Worm (Caenorhabditis elegans): ENCODE data around the gene F53A2.11.

DNA sequence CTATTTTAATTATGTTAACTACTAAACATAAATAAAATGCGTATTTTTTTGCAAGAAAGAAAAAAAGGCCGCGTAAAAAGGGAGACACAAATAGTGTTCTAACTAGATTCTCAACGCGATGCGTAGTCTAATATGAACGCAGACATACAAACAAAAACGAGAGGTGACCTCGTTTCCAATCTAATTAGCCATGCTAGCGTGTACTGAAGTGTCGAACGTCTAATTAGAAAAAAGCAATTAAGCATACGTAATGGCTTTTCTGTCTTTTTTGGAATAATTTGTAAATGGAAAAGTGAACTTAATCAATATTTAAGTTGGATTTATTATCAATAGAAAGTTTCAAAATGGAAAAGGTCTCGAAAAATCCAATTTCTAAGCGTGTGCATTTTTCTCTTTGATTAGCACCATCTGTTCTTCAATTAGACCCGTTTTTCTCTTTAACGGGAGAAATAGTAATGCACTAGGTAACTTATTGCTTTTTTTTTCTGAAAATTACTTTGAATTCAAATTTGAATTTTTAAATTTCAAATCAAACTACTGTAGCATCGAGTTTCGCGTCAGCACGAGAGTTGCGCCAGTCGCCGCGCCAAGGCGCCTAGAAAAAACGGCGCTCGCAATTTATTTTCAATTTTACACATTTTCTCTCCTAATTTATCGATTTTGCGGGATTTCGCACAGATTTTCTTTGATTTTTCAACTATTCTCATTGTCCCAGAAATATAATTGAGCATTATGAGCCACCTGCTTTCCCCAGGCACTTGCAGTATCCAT, 18.2 kb upstream of the F53A2.11 start:
- TF ChIP-seq pes-1 (GFP tag; IDR thresholded peaks at IDR 0.05) = no peak
- TF ChIP-seq hnd-1 (tag; optimal IDR thresholded peaks at IDR 0.05) = no peak
- no peak for TF ChIP-seq ets-7 (tag; optimal IDR thresholded peaks at IDR 0.05)
- no peak for TF ChIP-seq ama-1 (optimal IDR thresholded peaks at IDR 0.05)
- no peak for TF ChIP-seq ceh-13 (GFP tag; optimal IDR thresholded peaks at IDR 0.05)
- TF ChIP-seq tbx-37 (GFP tag; conservative IDR thresholded peaks at IDR 0.05) = no peak
- TF ChIP-seq tbx-11 (GFP tag; IDR thresholded peaks at IDR 0.05) = no peak
- TF ChIP-seq tra-4 (tag; optimal IDR thresholded peaks at IDR 0.05) = no peak
- TF ChIP-seq ceh-36 (tag; optimal IDR thresholded peaks at IDR 0.05) = no peak
- no peak for TF ChIP-seq flt-1 (GFP tag; IDR thresholded peaks at IDR 0.05)
- TF ChIP-seq hmg-4 (GFP tag; optimal IDR thresholded peaks at IDR 0.05) = no peak
- TF ChIP-seq sea-1 (GFP tag; conservative IDR thresholded peaks at IDR 0.05) = no peak
- no peak for TF ChIP-seq scrt-1 (GFP tag; IDR thresholded peaks at IDR 0.05)
- TF ChIP-seq B0310.2 (tag; optimal IDR thresholded peaks at IDR 0.05) = no peak
